Worm (Caenorhabditis elegans) whole organism, L4 larva: ENCODE measurements around the gene F49H12.4.

Experiments used
- arid-1 ChIP-seq: fragments of 200-800 bp; sonication (Bioruptor generic); conservative IDR thresholded peaks from 2 replicates; pipeline ENCODE4 v1.3.6; 2022; ENCODE audit warnings: missing genetic modification reagents, missing genetic modification characterization, missing compliant biosample characterization
- ceh-20 ChIP-seq: fragments of 200-800 bp; sonication (Bioruptor generic); IDR thresholded peaks from 2 replicates; pipeline ENCODE4 v1.3.6; 2022; ENCODE audit warnings: missing genetic modification reagents, missing genetic modification characterization, missing compliant biosample characterization
- dpl-1 ChIP-seq: fragments of 150-350 bp; optimal IDR thresholded peaks from 2 replicates; lab custom pipeline; 2014; ENCODE audit warnings: missing biosample characterization, missing genetic modification reagents, missing genetic modification characterization
- lsy-2 ChIP-seq, 2 experiments: fragments of 150-350 bp in 1 of 2; sonication (generic microtip) in 1 of 2; optimal IDR thresholded peaks; 2 replicates each; lab custom pipeline; 2014 to 2017; ENCODE audit warnings: missing biosample characterization in 2 of 2, missing genetic modification characterization in 2 of 2

- no peak for TF ChIP-seq lsy-2 (tag; optimal IDR thresholded peaks at IDR 0.05; lab: Kevin White, UChicago)
- no peak for TF ChIP-seq arid-1 (GFP tag; lab: Robert Waterston, UW)
- no peak for TF ChIP-seq dpl-1
- no peak for TF ChIP-seq ceh-20
These were observed 14.9 kb upstream of the F49H12.4 start, which contains the start of gene F49H12.7 for ce11 chrX:2064730-2065129.
